Fruit fly (Drosophila melanogaster) whole organism, prepupa: ENCODE results near the gene scpr-C.

Source experiments
- Blimp-1 ChIP-seq: fragments of 200-800 bp; sonication (Bioruptor generic); optimal IDR thresholded peaks from 3 replicates; lab custom pipeline; 2017; ENCODE audit warnings: missing biosample characterization, missing genetic modification characterization, mild to moderate bottlenecking, moderate library complexity, missing genetic modification reagents
- CG10631 ChIP-seq: fragments of 200-800 bp; sonication (Bioruptor generic); optimal IDR thresholded peaks from 2 replicates; lab custom pipeline; 2016; ENCODE audit warnings: missing biosample characterization, missing genetic modification characterization
- CG10669 ChIP-seq: fragments of 200-800 bp; sonication (Bioruptor generic); optimal IDR thresholded peaks from 3 replicates; lab custom pipeline; 2018; ENCODE audit warnings: missing biosample characterization, mild to moderate bottlenecking, missing genetic modification characterization, moderate library complexity
- CG11294 ChIP-seq: fragments of 200-800 bp; sonication (Bioruptor generic); IDR thresholded peaks from 2 replicates; pipeline ENCODE4 v1.3.6; 2022; ENCODE audit warnings: missing biosample characterization, missing genetic modification characterization
- CG11762 ChIP-seq: fragments of 200-800 bp; sonication (Bioruptor generic); optimal IDR thresholded peaks from 3 replicates; lab custom pipeline; 2016; ENCODE audit warnings: missing biosample characterization, missing genetic modification characterization; ENCODE audit not compliant: insufficient read depth
- CG15336 ChIP-seq: fragments of 200-800 bp; sonication (Bioruptor generic); IDR thresholded peaks from 2 replicates; pipeline ENCODE4 v1.3.6; 2022; ENCODE audit warnings: missing biosample characterization, missing genetic modification characterization
- CG1621 ChIP-seq: fragments of 200-800 bp; sonication (Bioruptor generic); optimal IDR thresholded peaks from 3 replicates; lab custom pipeline; 2018; ENCODE audit warnings: missing biosample characterization, mild to moderate bottlenecking, missing genetic modification characterization
- CG16779 ChIP-seq: fragments of 200-800 bp; sonication (Bioruptor generic); optimal IDR thresholded peaks from 3 replicates; lab custom pipeline; 2017; ENCODE audit warnings: missing biosample characterization, mild to moderate bottlenecking, missing genetic modification characterization
- CG3032 ChIP-seq: fragments of 200-800 bp; optimal IDR thresholded peaks from 2 replicates; lab custom pipeline; 2019; ENCODE audit warnings: missing biosample characterization, mild to moderate bottlenecking, missing genetic modification characterization, moderate library complexity
- CG31627 ChIP-seq: fragments of 200-800 bp; sonication (Bioruptor generic); optimal IDR thresholded peaks from 3 replicates; lab custom pipeline; 2016; ENCODE audit warnings: missing biosample characterization, missing genetic modification characterization
- CG32006 ChIP-seq: fragments of 200-800 bp; sonication (Bioruptor generic); optimal IDR thresholded peaks from 3 replicates; lab custom pipeline; 2017; ENCODE audit warnings: missing biosample characterization, mild to moderate bottlenecking, missing genetic modification characterization
- CG34406 ChIP-seq: fragments of 200-800 bp; sonication (Bioruptor generic); optimal IDR thresholded peaks from 3 replicates; lab custom pipeline; 2016; ENCODE audit warnings: missing biosample characterization, missing genetic modification characterization
- CG3919 ChIP-seq: fragments of 200-800 bp; sonication (Bioruptor generic); optimal IDR thresholded peaks from 3 replicates; lab custom pipeline; 2016; ENCODE audit warnings: missing biosample characterization, missing genetic modification characterization
- CG6163 ChIP-seq: fragments of 200-800 bp; sonication (Bioruptor generic); IDR thresholded peaks from 3 replicates; pipeline ENCODE4 v1.3.6; 2022; ENCODE audit warnings: missing biosample characterization, missing genetic modification characterization
- CG6792 ChIP-seq: fragments of 200-800 bp; sonication (Bioruptor generic); optimal IDR thresholded peaks from 3 replicates; lab custom pipeline; 2016; ENCODE audit warnings: missing biosample characterization, missing genetic modification characterization
- CG6808 ChIP-seq: fragments of 200-800 bp; sonication (Bioruptor generic); optimal IDR thresholded peaks from 3 replicates; lab custom pipeline; 2017; ENCODE audit warnings: missing biosample characterization, missing genetic modification characterization, mild to moderate bottlenecking, moderate library complexity, missing genetic modification reagents
- CG6854 ChIP-seq: fragments of 200-800 bp; sonication (Bioruptor generic); optimal IDR thresholded peaks from 2 replicates; lab custom pipeline; 2017; ENCODE audit warnings: missing biosample characterization, mild to moderate bottlenecking, missing genetic modification characterization
- CG8119 ChIP-seq: fragments of 200-800 bp; sonication (Bioruptor generic); IDR thresholded peaks from 3 replicates; pipeline ENCODE4 v1.3.6; 2022; ENCODE audit warnings: missing biosample characterization, missing genetic modification characterization
- CG8632 ChIP-seq: fragments of 200-800 bp; sonication (Bioruptor generic); optimal IDR thresholded peaks from 3 replicates; lab custom pipeline; 2016; ENCODE audit warnings: missing biosample characterization, missing genetic modification characterization
- CG9139 ChIP-seq: fragments of 200-800 bp; sonication (Bioruptor generic); optimal IDR thresholded peaks from 3 replicates; lab custom pipeline; 2017; ENCODE audit warnings: missing biosample characterization, mild to moderate bottlenecking, missing genetic modification characterization
- Ets21C ChIP-seq: fragments of 200-800 bp; sonication (Bioruptor generic); optimal IDR thresholded peaks from 3 replicates; lab custom pipeline; 2016; ENCODE audit warnings: missing biosample characterization, missing genetic modification characterization
- Ets96B ChIP-seq: fragments of 200-800 bp; optimal IDR thresholded peaks from 2 replicates; lab custom pipeline; 2019; ENCODE audit warnings: missing biosample characterization, mild to moderate bottlenecking, missing genetic modification characterization, moderate library complexity
- Gug ChIP-seq: fragments of 200-800 bp; sonication (Bioruptor generic); IDR thresholded peaks from 2 replicates; pipeline ENCODE4 v1.3.6; 2022; ENCODE audit warnings: missing biosample characterization, missing genetic modification characterization
- Hr38 ChIP-seq: sonication (Bioruptor generic); optimal IDR thresholded peaks from 2 replicates; lab custom pipeline; 2016; ENCODE audit warnings: missing biosample characterization, missing genetic modification characterization
- Lpt ChIP-seq: fragments of 200-800 bp; sonication (Bioruptor generic); optimal IDR thresholded peaks from 3 replicates; lab custom pipeline; 2016; ENCODE audit warnings: missing biosample characterization, missing genetic modification characterization
- Met ChIP-seq: fragments of 200-800 bp; sonication (Bioruptor generic); optimal IDR thresholded peaks from 3 replicates; lab custom pipeline; 2016; ENCODE audit warnings: missing biosample characterization, missing genetic modification characterization
- OdsH ChIP-seq: fragments of 200-800 bp; sonication (Bioruptor generic); optimal IDR thresholded peaks from 3 replicates; lab custom pipeline; 2016; ENCODE audit warnings: missing biosample characterization, missing genetic modification characterization
- Smox ChIP-seq: fragments of 200-800 bp; sonication (Bioruptor generic); optimal IDR thresholded peaks from 3 replicates; lab custom pipeline; 2016; ENCODE audit warnings: missing biosample characterization, missing genetic modification characterization
- Sox14 ChIP-seq: fragments of 200-800 bp; sonication (Bioruptor generic); optimal IDR thresholded peaks from 3 replicates; lab custom pipeline; 2016; ENCODE audit warnings: missing biosample characterization, missing genetic modification characterization
- Sox15 ChIP-seq: fragments of 200-800 bp; sonication (Bioruptor generic); optimal IDR thresholded peaks from 3 replicates; lab custom pipeline; 2016; ENCODE audit warnings: missing biosample characterization, missing genetic modification characterization
- achi ChIP-seq: fragments of 200-800 bp; sonication (Bioruptor generic); optimal IDR thresholded peaks from 3 replicates; lab custom pipeline; 2016; ENCODE audit warnings: missing biosample characterization, missing genetic modification characterization
- acj6 ChIP-seq: fragments of 200-800 bp; sonication (Bioruptor generic); optimal IDR thresholded peaks from 3 replicates; lab custom pipeline; 2016; ENCODE audit warnings: missing biosample characterization, missing genetic modification characterization
- cyc ChIP-seq: fragments of 200-800 bp; sonication (Bioruptor generic); optimal IDR thresholded peaks from 3 replicates; lab custom pipeline; 2016; ENCODE audit warnings: missing biosample characterization, missing genetic modification characterization
- dac ChIP-seq: fragments of 200-800 bp; sonication (Bioruptor generic); optimal IDR thresholded peaks from 2 replicates; lab custom pipeline; 2017; ENCODE audit warnings: missing biosample characterization, mild to moderate bottlenecking, missing genetic modification characterization
- esn ChIP-seq: fragments of 200-800 bp; sonication (Bioruptor generic); optimal IDR thresholded peaks from 2 replicates; lab custom pipeline; 2016; ENCODE audit warnings: missing biosample characterization, mild to moderate bottlenecking, missing genetic modification characterization, moderate library complexity
- fd59A ChIP-seq: fragments of 200-800 bp; sonication (Bioruptor generic); optimal IDR thresholded peaks from 2 replicates; lab custom pipeline; 2017; ENCODE audit warnings: missing biosample characterization, mild to moderate bottlenecking, missing genetic modification characterization, missing genetic modification reagents
- fd85E ChIP-seq: fragments of 200-800 bp; sonication (Bioruptor generic); optimal IDR thresholded peaks from 3 replicates; lab custom pipeline; 2016; ENCODE audit warnings: missing biosample characterization, missing genetic modification characterization
- fkh ChIP-seq: fragments of 200-800 bp; sonication (Bioruptor generic); optimal IDR thresholded peaks from 3 replicates; lab custom pipeline; 2017; ENCODE audit warnings: missing biosample characterization, mild to moderate bottlenecking, missing genetic modification characterization, moderate library complexity
- lz ChIP-seq: fragments of 200-800 bp; sonication (Bioruptor generic); optimal IDR thresholded peaks from 3 replicates; lab custom pipeline; 2016; ENCODE audit warnings: missing biosample characterization, missing genetic modification characterization
- net ChIP-seq: fragments of 200-800 bp; sonication (Bioruptor generic); optimal IDR thresholded peaks from 3 replicates; lab custom pipeline; 2016; ENCODE audit warnings: missing biosample characterization, missing genetic modification characterization
- svp ChIP-seq: fragments of 200-800 bp; sonication (Bioruptor generic); peaks from one replicate; lab custom pipeline; 2016; ENCODE audit warnings: missing biosample characterization, missing genetic modification characterization
- topi ChIP-seq: fragments of 200-800 bp; sonication (Bioruptor generic); optimal IDR thresholded peaks from 3 replicates; lab custom pipeline; 2016; ENCODE audit warnings: missing biosample characterization, missing genetic modification characterization
- vri ChIP-seq: fragments of 200-800 bp; sonication (Bioruptor generic); optimal IDR thresholded peaks from 3 replicates; lab custom pipeline; 2016; ENCODE audit warnings: missing biosample characterization, mild to moderate bottlenecking, missing genetic modification characterization

Gene scpr-C

DNA sequence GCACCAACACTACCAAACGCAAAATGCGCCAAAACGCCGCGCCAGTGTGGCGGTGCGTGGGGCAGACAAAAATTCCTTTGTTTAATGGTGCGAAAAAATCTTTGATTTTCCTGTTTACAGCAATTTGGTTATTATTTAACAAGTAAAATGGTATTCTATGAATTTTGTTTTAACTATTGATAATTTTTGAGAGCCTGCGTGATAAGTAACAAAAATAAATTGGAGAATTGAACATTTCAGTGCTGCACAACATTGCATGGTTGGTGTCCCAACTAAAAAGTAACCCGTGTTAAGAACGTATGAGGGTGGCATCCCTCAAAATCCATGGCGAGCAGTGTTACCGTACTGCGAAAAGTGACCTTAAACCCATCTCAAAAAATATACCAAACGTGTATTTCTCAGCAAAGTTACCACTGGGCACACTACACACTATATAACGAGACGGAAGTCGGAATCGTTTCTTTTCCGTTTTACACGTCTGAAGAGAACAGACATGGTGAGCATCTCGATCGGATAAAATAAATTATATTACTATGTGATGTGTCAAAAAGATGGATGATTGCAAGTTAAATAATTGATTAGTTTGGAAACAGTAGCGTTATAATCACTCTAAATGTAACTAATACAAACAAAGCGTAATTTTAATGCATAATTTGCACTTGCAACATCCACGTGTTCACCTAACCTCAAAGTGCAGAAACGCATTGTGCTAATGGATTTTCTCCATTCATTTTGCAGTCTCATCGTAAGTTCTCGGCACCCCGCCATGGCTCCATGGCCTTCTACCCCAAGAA, 3.7 kb upstream of the scpr-C start, which contains the start of the genes CG6693 and RpL3 (continued):
- TF ChIP-seq CG8632 (GFP tag; lab: Kevin White, UChicago) (peak; percentile 40), CG10631 (GFP tag; lab: Kevin White, UChicago) (no peak), Ets96B (tag; lab: Kevin White, UChicago) (peak; percentile 59), Blimp-1 (peak; percentile 38), CG6854 (GFP tag; lab: Kevin White, UChicago) (peak; percentile 93), vri (GFP tag; lab: Kevin White, UChicago) (peak; percentile 86), topi (peak; percentile 78), lz (peak; percentile 54), CG16779 (tag; lab: Kevin White, UChicago) (peak; percentile 78), Sox14 (peak; percentile 53), CG11294 (GFP tag; lab: Robert Waterston, UW) (no peak), Ets21C (GFP tag; lab: Kevin White, UChicago) (peak; percentile 28), Gug (GFP tag; lab: Robert Waterston, UW) (no peak), Lpt (GFP tag; lab: Kevin White, UChicago) (peak; percentile 11), CG10669 (GFP tag; lab: Kevin White, UChicago) (peak; percentile 61), fd59A (peak; percentile 23), CG6792 (GFP tag; lab: Kevin White, UChicago) (peak; percentile 43), CG1621 (tag; lab: Kevin White, UChicago) (peak; percentile 58), fkh (GFP tag; lab: Kevin White, UChicago) (peak; percentile 28), svp (GFP tag; lab: Kevin White, UChicago) (no peak), CG15336 (peak; percentile 44; the same call in 1 of the 2 replicates), acj6 (no peak), Met (GFP tag; lab: Kevin White, UChicago) (peak; percentile 73), CG3919 (GFP tag; lab: Kevin White, UChicago) (peak; percentile 76), CG6808 (peak; percentile 67), fd85E (GFP tag; lab: Kevin White, UChicago) (peak; percentile 53), CG3032 (tag; lab: Kevin White, UChicago) (peak; percentile 50), CG8119 (peak; percentile 52; the same call in 2 of the 3 replicates), net (GFP tag; lab: Kevin White, UChicago) (peak; percentile 77), Hr38 (no peak), CG31627 (GFP tag; lab: Kevin White, UChicago) (peak; percentile 22), OdsH (GFP tag; lab: Kevin White, UChicago) (no peak), dac (GFP tag; lab: Kevin White, UChicago) (no peak), CG11762 (GFP tag; lab: Kevin White, UChicago) (peak; percentile 51), CG34406 (GFP tag; lab: Kevin White, UChicago) (peak; percentile 52), Smox (GFP tag; lab: Kevin White, UChicago) (peak; percentile 63), CG6163 (GFP tag; lab: Robert Waterston, UW) (peak; percentile 68), Sox15 (GFP tag; lab: Kevin White, UChicago) (no peak), esn (peak; percentile 81), achi (peak; percentile 47), CG9139 (GFP tag; lab: Kevin White, UChicago) (peak; percentile 75)
- TF ChIP-seq, all 60 proteins: peak for 43

DNA sequence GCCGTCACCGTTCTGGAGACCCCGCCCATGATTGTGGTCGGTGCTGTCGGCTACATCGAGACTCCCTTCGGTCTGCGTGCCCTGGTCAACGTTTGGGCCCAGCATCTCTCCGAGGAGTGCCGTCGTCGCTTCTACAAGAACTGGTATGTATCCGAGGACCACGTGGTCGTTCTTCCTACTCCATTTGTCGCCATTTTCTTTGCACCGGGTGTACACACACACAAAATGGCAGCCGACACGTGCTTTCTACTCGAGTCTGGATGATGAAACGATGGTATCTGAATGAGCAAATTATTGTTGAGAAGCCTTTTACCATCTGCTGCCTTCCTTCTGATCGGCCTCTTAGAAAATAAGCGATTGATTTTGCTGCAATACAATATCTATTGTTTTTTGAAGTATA, 2.7 kb upstream of the scpr-C start:
- no peak for TF ChIP-seq Blimp-1
- no peak for TF ChIP-seq Hr38
- TF ChIP-seq CG3919 (GFP tag; lab: Kevin White, UChicago), result no peak
- TF ChIP-seq cyc (GFP tag; lab: Kevin White, UChicago), result no peak
- TF ChIP-seq Met (GFP tag; lab: Kevin White, UChicago), result no peak
- no peak for TF ChIP-seq dac (GFP tag; lab: Kevin White, UChicago)
- no peak for TF ChIP-seq svp (GFP tag; lab: Kevin White, UChicago)
- TF ChIP-seq Sox14, result no peak
- no peak for TF ChIP-seq CG32006 (GFP tag; lab: Kevin White, UChicago)
- TF ChIP-seq CG6792 (GFP tag; lab: Kevin White, UChicago), result no peak
- TF ChIP-seq Sox15 (GFP tag; lab: Kevin White, UChicago), result no peak
- TF ChIP-seq fd85E (GFP tag; lab: Kevin White, UChicago), result no peak
- no peak for TF ChIP-seq CG11294 (GFP tag; lab: Robert Waterston, UW)
- no peak for TF ChIP-seq CG3032 (tag; lab: Kevin White, UChicago)
- no peak for TF ChIP-seq topi
- TF ChIP-seq Ets96B (tag; lab: Kevin White, UChicago), result no peak
